Worm (Caenorhabditis elegans): ENCODE measurements around the gene snt-5.

snt-5 gene

ce11 chrV:1366082-1366481 lies 45.3 kb downstream of the snt-5 start:
- TF ChIP-seq fkh-8 (tag; optimal IDR thresholded peaks at IDR 0.05): peak; percentile 94
- no peak for TF ChIP-seq C34B4.2 (tag; optimal IDR thresholded peaks at IDR 0.05)
- TF ChIP-seq nhr-47 (tag; optimal IDR thresholded peaks at IDR 0.05): peak; percentile 79
- TF ChIP-seq swsn-7 (tag; optimal IDR thresholded peaks at IDR 0.05): peak; percentile 66
- TF ChIP-seq mdl-1 (tag; optimal IDR thresholded peaks at IDR 0.05): peak; percentile 24 to 30
- peak in 2 of 3 experiments; percentile 38 to 47 for TF ChIP-seq ceh-82 (tag; optimal IDR thresholded peaks at IDR 0.05)
- TF ChIP-seq nhr-85 (tag): no peak
- TF ChIP-seq ceh-63 (GFP tag; optimal IDR thresholded peaks at IDR 0.05): peak; percentile 7
- TF ChIP-seq sox-4 (tag; optimal IDR thresholded peaks at IDR 0.05): no peak
- TF ChIP-seq egl-13 (tag; optimal IDR thresholded peaks at IDR 0.05): peak; percentile 83
- TF ChIP-seq C16A3.4 (tag; optimal IDR thresholded peaks at IDR 0.05): peak; percentile 9
- no peak for TF ChIP-seq C04F5.9 (tag; optimal IDR thresholded peaks at IDR 0.05)
- no peak for TF ChIP-seq grh-1 (GFP tag; IDR thresholded peaks at IDR 0.05)
- TF ChIP-seq fkh-10 (GFP tag; optimal IDR thresholded peaks at IDR 0.05): peak; percentile 21
- TF ChIP-seq nhr-19 (GFP tag; conservative IDR thresholded peaks at IDR 0.05): peak; percentile 32; the same call in 1 of the 2 replicates
- peak in 1 of 2 experiments; percentile 23 for TF ChIP-seq lin-35 (GFP tag; optimal IDR thresholded peaks at IDR 0.05)
- TF ChIP-seq isw-1 (GFP tag; IDR thresholded peaks at IDR 0.05): peak; percentile 32; the same call in 1 of the 2 replicates
- peak; percentile 30 for TF ChIP-seq lir-3 (tag; optimal IDR thresholded peaks at IDR 0.05; ENCODE audit: poor library complexity)
- no peak for TF ChIP-seq nhr-76 (tag; optimal IDR thresholded peaks at IDR 0.05)
- TF ChIP-seq xbp-1 (tag; optimal IDR thresholded peaks at IDR 0.05): peak; percentile 46
- peak; percentile 33 for TF ChIP-seq ztf-4 (tag; optimal IDR thresholded peaks at IDR 0.05)
- peak; percentile 27 for TF ChIP-seq nhr-20 (tag; optimal IDR thresholded peaks at IDR 0.05)
- TF ChIP-seq tbx-2 (tag; optimal IDR thresholded peaks at IDR 0.05): peak; percentile 36
- peak; percentile 78 for TF ChIP-seq unc-86 (tag; optimal IDR thresholded peaks at IDR 0.05)
- TF ChIP-seq nhr-71 (tag; optimal IDR thresholded peaks at IDR 0.05): peak; percentile 81
- peak; percentile 45 for TF ChIP-seq ces-1 (GFP tag; optimal IDR thresholded peaks at IDR 0.05)
- TF ChIP-seq dpl-1 (GFP tag; optimal IDR thresholded peaks at IDR 0.05): peak in 1 of 3 experiments; percentile 24
- peak; percentile 82 for TF ChIP-seq dsc-1 (tag; optimal IDR thresholded peaks at IDR 0.05)
- TF ChIP-seq elt-3 (tag; optimal IDR thresholded peaks at IDR 0.05): no peak
- no peak for TF ChIP-seq snpc-4 (tag; optimal IDR thresholded peaks at IDR 0.05)
- TF ChIP-seq efl-1 (optimal IDR thresholded peaks at IDR 0.05): peak; percentile 20 to 31
- TF ChIP-seq efl-1 (GFP tag; optimal IDR thresholded peaks at IDR 0.05 in 1 of 2): peak in 1 of 2 experiments; percentile 35
- no peak for TF ChIP-seq fkh-4 (tag; optimal IDR thresholded peaks at IDR 0.05; ENCODE audit: borderline replicate concordance)
- peak; percentile 43 for TF ChIP-seq mep-1 (tag; optimal IDR thresholded peaks at IDR 0.05)
- TF ChIP-seq lin-14 (GFP tag; optimal IDR thresholded peaks at IDR 0.05): peak; percentile 98
- peak; percentile 47 for TF ChIP-seq snu-23 (GFP tag; optimal IDR thresholded peaks at IDR 0.05)
- peak; percentile 32 to 47 for TF ChIP-seq lsy-2 (tag; optimal IDR thresholded peaks at IDR 0.05)
- peak; percentile 19 for TF ChIP-seq pax-3 (tag; optimal IDR thresholded peaks at IDR 0.05)

- no peak for TF ChIP-seq hlh-17 (GFP tag; optimal IDR thresholded peaks at IDR 0.05; ENCODE audit: borderline replicate concordance)
- peak; percentile 21 for TF ChIP-seq nhr-71 (tag; optimal IDR thresholded peaks at IDR 0.05)
- TF ChIP-seq unc-98 (GFP tag; IDR thresholded peaks at IDR 0.05): no peak
- TF ChIP-seq dsc-1 (tag; optimal IDR thresholded peaks at IDR 0.05): no peak
- TF ChIP-seq nhr-90 (tag; optimal IDR thresholded peaks at IDR 0.05; ENCODE audit: poor library complexity): no peak
- peak; percentile 89 for TF ChIP-seq lin-14 (GFP tag; optimal IDR thresholded peaks at IDR 0.05)
- TF ChIP-seq ceh-82 (tag; optimal IDR thresholded peaks at IDR 0.05): peak in 1 of 3 experiments; percentile 8
Observed at ce11 chrV:1364346-1364745, 47.0 kb downstream of the snt-5 start.
